Fruit fly (Drosophila melanogaster): ENCODE results near the gene mus81.

mus81 gene

dm6 chrX:900725-901345 is 40.0 kb upstream of the mus81 start (continued):
- TF ChIP-seq CG14965 (GFP tag; optimal IDR thresholded peaks at IDR 0.05; ENCODE audit: borderline replicate concordance) = no peak
- peak; percentile 87 for TF ChIP-seq lab (GFP tag; optimal IDR thresholded peaks at IDR 0.05)
- peak; percentile 58 for TF ChIP-seq CG1602 (GFP tag; optimal IDR thresholded peaks at IDR 0.05)
- peak; percentile 41 to 86 for TF ChIP-seq Hr51 (GFP tag; optimal IDR thresholded peaks at IDR 0.05)
- peak; percentile 47 for TF ChIP-seq Myb (GFP tag; optimal IDR thresholded peaks at IDR 0.05)
- peak; percentile 84 for TF ChIP-seq Oli (tag; optimal IDR thresholded peaks at IDR 0.05)
- peak; percentile 64 for TF ChIP-seq CG11696 (GFP tag; IDR thresholded peaks at IDR 0.05)
- TF ChIP-seq CG3838 (GFP tag; optimal IDR thresholded peaks at IDR 0.05) = peak; percentile 30
- peak; percentile 65 for TF ChIP-seq ems (GFP tag; optimal IDR thresholded peaks at IDR 0.05)
- TF ChIP-seq MBD-R2 (GFP tag; IDR thresholded peaks at IDR 0.05) = peak; percentile 43; the same call in 1 of the 2 replicates
- peak; percentile 78 for TF ChIP-seq fd96Cb (tag; optimal IDR thresholded peaks at IDR 0.05)
- TF ChIP-seq CG8281 (tag; optimal IDR thresholded peaks at IDR 0.05) = peak; percentile 52
- peak; percentile 70 for TF ChIP-seq ewg (GFP tag; optimal IDR thresholded peaks at IDR 0.05)
- TF ChIP-seq dimm (GFP tag; IDR thresholded peaks at IDR 0.05) = no peak
- TF ChIP-seq sug (tag; optimal IDR thresholded peaks at IDR 0.05) = peak; percentile 67
- 0 out of 2 replicates have a peak, but pooled peaks have one; percentile 23 for TF ChIP-seq Poxn (GFP tag; IDR thresholded peaks at IDR 0.05)
- peak; percentile 72 for TF ChIP-seq CG7556 (GFP tag; optimal IDR thresholded peaks at IDR 0.05)
- TF ChIP-seq Bteb2 (GFP tag; optimal IDR thresholded peaks at IDR 0.05) = peak; percentile 62
- TF ChIP-seq ssp (GFP tag; IDR thresholded peaks at IDR 0.05) = peak; percentile 52; the same call in 1 of the 2 replicates
- TF ChIP-seq unc-4 (GFP tag; IDR thresholded peaks at IDR 0.05; ENCODE audit: partially characterized antibody) = no peak
- TF ChIP-seq klu (GFP tag; IDR thresholded peaks at IDR 0.05) = peak; percentile 44; the same call in 1 of the 2 replicates
- peak; percentile 86 for TF ChIP-seq CG2678 (tag; optimal IDR thresholded peaks at IDR 0.05)
- peak; percentile 82 for TF ChIP-seq CG13424 (tag; optimal IDR thresholded peaks at IDR 0.05)
- TF ChIP-seq CG3847 (GFP tag; IDR thresholded peaks at IDR 0.05) = peak; percentile 62
- peak; percentile 80 for TF ChIP-seq ken (GFP tag; IDR thresholded peaks at IDR 0.05)
- TF ChIP-seq sc (optimal IDR thresholded peaks at IDR 0.05) = no peak
- peak; percentile 27 for TF ChIP-seq sc (GFP tag; optimal IDR thresholded peaks at IDR 0.05)
- TF ChIP-seq CG17186 (GFP tag; optimal IDR thresholded peaks at IDR 0.05) = no peak
- TF ChIP-seq CG6175 (GFP tag; IDR thresholded peaks at IDR 0.05) = peak; percentile 29; the same call in 1 of the 3 replicates
- peak; percentile 51 for TF ChIP-seq CG1233 (GFP tag; optimal IDR thresholded peaks at IDR 0.05)
- peak; percentile 86 for TF ChIP-seq CG15269 (tag; optimal IDR thresholded peaks at IDR 0.05)
- no peak for TF ChIP-seq Dip2 (GFP tag; IDR thresholded peaks at IDR 0.05)
- peak; percentile 43; the same call in 1 of the 2 replicates for TF ChIP-seq Lim3 (GFP tag; IDR thresholded peaks at IDR 0.05)
- peak; percentile 5 for TF ChIP-seq CG30020 (tag; optimal IDR thresholded peaks at IDR 0.05)
- TF ChIP-seq grau (tag; optimal IDR thresholded peaks at IDR 0.05) = peak; percentile 97
- peak; percentile 42; the same call in 1 of the 3 replicates for TF ChIP-seq CG11093 (GFP tag; IDR thresholded peaks at IDR 0.05)
- no peak for TF ChIP-seq mld (GFP tag; IDR thresholded peaks at IDR 0.05; ENCODE audit: partially characterized antibody)
- peak; percentile 76 for TF ChIP-seq ranshi (GFP tag; IDR thresholded peaks at IDR 0.05)
- no peak for TF ChIP-seq Lpt (GFP tag; optimal IDR thresholded peaks at IDR 0.05)
- TF ChIP-seq ap (GFP tag; IDR thresholded peaks at IDR 0.05) = peak; percentile 74
- 0 out of 3 replicates have a peak, but pooled peaks have one; percentile 31 for TF ChIP-seq gce (GFP tag; IDR thresholded peaks at IDR 0.05)
- TF ChIP-seq pb (GFP tag; optimal IDR thresholded peaks at IDR 0.05) = peak; percentile 69
- TF ChIP-seq slbo (GFP tag; IDR thresholded peaks at IDR 0.05) = peak; percentile 84
- TF ChIP-seq HLH3B (GFP tag; IDR thresholded peaks at IDR 0.05) = peak; percentile 85
- TF ChIP-seq HLH54F (GFP tag; optimal IDR thresholded peaks at IDR 0.05) = peak; percentile 77
- peak; percentile 74 for TF ChIP-seq HmgZ (tag; optimal IDR thresholded peaks at IDR 0.05)
- peak; percentile 71 to 78 for TF ChIP-seq Trl (optimal IDR thresholded peaks at IDR 0.05)
- peak; percentile 83 for TF ChIP-seq Trl (GFP tag; optimal IDR thresholded peaks at IDR 0.05)
- TF ChIP-seq phol (tag; optimal IDR thresholded peaks at IDR 0.05) = peak; percentile 77
- TF ChIP-seq CG10979 (tag; optimal IDR thresholded peaks at IDR 0.05) = peak; percentile 73
